Worm (Caenorhabditis elegans) whole organism, late embryonic: Measurements from ENCODE around the gene T05C12.1.

Source experiments
- C08G9.2 ChIP-seq: sonication (generic microtip); optimal IDR thresholded peaks from 2 replicates; lab custom pipeline; 2016; ENCODE audit warnings: mild to moderate bottlenecking, missing genetic modification characterization, moderate library complexity, missing compliant biosample characterization
- C38D4.7 ChIP-seq: fragments of 200-800 bp; sonication (Bioruptor generic); optimal IDR thresholded peaks from 2 replicates; lab custom pipeline; 2018; ENCODE audit warnings: mild to moderate bottlenecking, missing genetic modification characterization, moderate library complexity, missing compliant biosample characterization
- F13H6.1 ChIP-seq: sonication (generic microtip); optimal IDR thresholded peaks from 2 replicates; lab custom pipeline; 2016; ENCODE audit warnings: missing genetic modification characterization, missing compliant biosample characterization
- K09A11.1 ChIP-seq: sonication (generic microtip); optimal IDR thresholded peaks from 2 replicates; lab custom pipeline; 2017; ENCODE audit warnings: antibody characterized with exemption, mild to moderate bottlenecking, missing genetic modification characterization, missing compliant biosample characterization; ENCODE audit not compliant: insufficient read depth
- T23F11.4 ChIP-seq: fragments of 200-800 bp; sonication (Bioruptor generic); optimal IDR thresholded peaks from 2 replicates; lab custom pipeline; 2018; ENCODE audit warnings: mild to moderate bottlenecking, missing genetic modification characterization, missing compliant biosample characterization
- Y22D7AL.16 ChIP-seq: sonication (generic microtip); optimal IDR thresholded peaks from 2 replicates; lab custom pipeline; 2016; ENCODE audit warnings: missing genetic modification characterization, missing compliant biosample characterization
- ahr-1 ChIP-seq: sonication (generic microtip); optimal IDR thresholded peaks from 2 replicates; lab custom pipeline; 2016; ENCODE audit warnings: missing genetic modification characterization, missing compliant biosample characterization
- ama-1 ChIP-seq: fragments of 150-350 bp; optimal IDR thresholded peaks from 2 replicates; lab custom pipeline; 2014
- ceh-14 ChIP-seq: sonication (generic microtip); optimal IDR thresholded peaks from 2 replicates; lab custom pipeline; 2016; ENCODE audit warnings: missing genotype, missing genetic modification characterization, missing compliant biosample characterization
- ceh-18 ChIP-seq: sonication (generic microtip); optimal IDR thresholded peaks from 2 replicates; lab custom pipeline; 2016; ENCODE audit warnings: missing genetic modification characterization, missing compliant biosample characterization
- ceh-19 ChIP-seq: fragments of 200-800 bp; sonication (Bioruptor generic); optimal IDR thresholded peaks from 2 replicates; lab custom pipeline; 2018; ENCODE audit warnings: mild to moderate bottlenecking, missing genetic modification characterization, missing compliant biosample characterization
- ceh-22 ChIP-seq: sonication (generic microtip); optimal IDR thresholded peaks from 2 replicates; lab custom pipeline; 2017; ENCODE audit warnings: missing biosample characterization, missing genetic modification characterization
- ceh-30 ChIP-seq: fragments of 150-350 bp; optimal IDR thresholded peaks from 2 replicates; lab custom pipeline; 2014; ENCODE audit warnings: missing biosample characterization, missing genetic modification characterization
- ceh-48 ChIP-seq: sonication (generic microtip); optimal IDR thresholded peaks from 2 replicates; lab custom pipeline; 2016; ENCODE audit warnings: missing genetic modification characterization, inconsistent platforms, missing compliant biosample characterization
- ceh-6 ChIP-seq: fragments of 200-800 bp; sonication (Bioruptor generic); optimal IDR thresholded peaks from 2 replicates; lab custom pipeline; 2018; ENCODE audit warnings: mild to moderate bottlenecking, missing genetic modification characterization, missing compliant biosample characterization
- che-1 ChIP-seq: sonication (generic microtip); optimal IDR thresholded peaks from 2 replicates; lab custom pipeline; 2016; ENCODE audit warnings: mild to moderate bottlenecking, missing genetic modification characterization, missing compliant biosample characterization
- dmd-4 ChIP-seq: sonication (generic microtip); optimal IDR thresholded peaks from 2 replicates; lab custom pipeline; 2016; ENCODE audit warnings: borderline replicate concordance, missing genetic modification characterization, missing compliant biosample characterization
- dve-1 ChIP-seq: sonication (generic microtip); optimal IDR thresholded peaks from 2 replicates; lab custom pipeline; 2017; ENCODE audit warnings: antibody characterized with exemption, mild to moderate bottlenecking, missing genetic modification characterization, missing compliant biosample characterization
- elt-4 ChIP-seq: sonication (generic microtip); optimal IDR thresholded peaks from 2 replicates; lab custom pipeline; 2016; ENCODE audit warnings: missing genetic modification characterization, missing compliant biosample characterization
- fax-1 ChIP-seq: sonication (generic microtip); optimal IDR thresholded peaks from 2 replicates; lab custom pipeline; 2016; ENCODE audit warnings: missing genotype, missing genetic modification characterization, missing compliant biosample characterization
- fkh-10 ChIP-seq: fragments of 150-350 bp; optimal IDR thresholded peaks from 2 replicates; lab custom pipeline; 2014; ENCODE audit warnings: missing biosample characterization, missing genetic modification reagents, missing genetic modification characterization
- hlh-15 ChIP-seq: sonication (generic microtip); optimal IDR thresholded peaks from 2 replicates; lab custom pipeline; 2016; ENCODE audit warnings: missing genetic modification characterization, missing compliant biosample characterization
- hlh-30 ChIP-seq: sonication (generic microtip); optimal IDR thresholded peaks from 2 replicates; lab custom pipeline; 2017; ENCODE audit warnings: antibody characterized with exemption, missing genetic modification characterization, missing compliant biosample characterization; ENCODE audit not compliant: insufficient read depth
- hlh-6 ChIP-seq: sonication (generic microtip); optimal IDR thresholded peaks from 2 replicates; lab custom pipeline; 2016; ENCODE audit warnings: missing genotype, missing genetic modification characterization, missing compliant biosample characterization
- lim-6 ChIP-seq: sonication (generic microtip); optimal IDR thresholded peaks from 2 replicates; lab custom pipeline; 2016; ENCODE audit warnings: missing genetic modification characterization, missing compliant biosample characterization
- lin-11 ChIP-seq: fragments of 200-800 bp; sonication (Bioruptor generic); optimal IDR thresholded peaks from 2 replicates; lab custom pipeline; 2018; ENCODE audit warnings: mild to moderate bottlenecking, missing genetic modification characterization, missing compliant biosample characterization
- mec-3 ChIP-seq: sonication (generic microtip); optimal IDR thresholded peaks from 2 replicates; lab custom pipeline; 2016; ENCODE audit warnings: borderline replicate concordance, missing genetic modification characterization, missing compliant biosample characterization
- nfya-1 ChIP-seq: sonication (generic microtip); optimal IDR thresholded peaks from 2 replicates; lab custom pipeline; 2017; ENCODE audit warnings: missing genetic modification characterization, mild to moderate bottlenecking, missing compliant biosample characterization, antibody characterized with exemption, moderate library complexity
- nhr-232 ChIP-seq: sonication (generic microtip); optimal IDR thresholded peaks from 2 replicates; lab custom pipeline; 2016; ENCODE audit warnings: missing genetic modification characterization, missing compliant biosample characterization
- npax-4 ChIP-seq: sonication (generic microtip); optimal IDR thresholded peaks from 2 replicates; lab custom pipeline; 2016; ENCODE audit warnings: missing genetic modification characterization, missing compliant biosample characterization
- odd-2 ChIP-seq: sonication (generic microtip); optimal IDR thresholded peaks from 2 replicates; lab custom pipeline; 2017; ENCODE audit warnings: antibody characterized with exemption, mild to moderate bottlenecking, missing genetic modification characterization, missing compliant biosample characterization
- pag-3 ChIP-seq: sonication (generic microtip); optimal IDR thresholded peaks from 2 replicates; lab custom pipeline; 2016; ENCODE audit warnings: missing compliant biosample characterization, missing genetic modification characterization, borderline replicate concordance
- pat-9 ChIP-seq: fragments of 200-800 bp; sonication (Bioruptor generic); optimal IDR thresholded peaks from 2 replicates; lab custom pipeline; 2018; ENCODE audit warnings: mild to moderate bottlenecking, missing genetic modification characterization, moderate library complexity, missing compliant biosample characterization
- pax-1 ChIP-seq: fragments of 150-350 bp; optimal IDR thresholded peaks from 2 replicates; lab custom pipeline; 2014; ENCODE audit warnings: missing biosample characterization, missing genetic modification characterization
- pha-4 ChIP-seq: fragments of 150-350 bp; optimal IDR thresholded peaks from 2 replicates; lab custom pipeline; 2018; ENCODE audit warnings: missing biosample characterization, missing genetic modification reagents, missing genetic modification characterization
- pqm-1 ChIP-seq: sonication (generic microtip); optimal IDR thresholded peaks from 2 replicates; lab custom pipeline; 2016; ENCODE audit warnings: missing genetic modification characterization, missing compliant biosample characterization
- rnt-1 ChIP-seq: sonication (generic microtip); optimal IDR thresholded peaks from 2 replicates; lab custom pipeline; 2016; ENCODE audit warnings: missing genetic modification characterization, missing compliant biosample characterization
- sdc-2 ChIP-seq: sonication (generic microtip); optimal IDR thresholded peaks from 2 replicates; lab custom pipeline; 2016; ENCODE audit warnings: missing genotype, missing genetic modification characterization, missing compliant biosample characterization
- sox-2 ChIP-seq: fragments of 200-800 bp; sonication (Bioruptor generic); IDR thresholded peaks from 2 replicates; pipeline ENCODE4 v1.3.6; 2022; ENCODE audit warnings: missing genetic modification reagents, missing genetic modification characterization, missing compliant biosample characterization
- tbx-7 ChIP-seq: sonication (generic microtip); optimal IDR thresholded peaks from 2 replicates; lab custom pipeline; 2016; ENCODE audit warnings: missing genotype, missing genetic modification characterization, missing compliant biosample characterization
- unc-42 ChIP-seq: sonication (generic microtip); optimal IDR thresholded peaks from 2 replicates; lab custom pipeline; 2016; ENCODE audit warnings: missing genotype, missing genetic modification characterization, missing compliant biosample characterization
- unc-55 ChIP-seq: sonication (generic microtip); optimal IDR thresholded peaks from 2 replicates; lab custom pipeline; 2017; ENCODE audit warnings: missing biosample characterization, missing genetic modification reagents, missing genetic modification characterization
- unc-86 ChIP-seq: sonication (generic microtip); optimal IDR thresholded peaks from 2 replicates; lab custom pipeline; 2016; ENCODE audit warnings: missing genetic modification characterization, missing compliant biosample characterization
- zip-5 ChIP-seq: sonication (generic microtip); optimal IDR thresholded peaks from 2 replicates; lab custom pipeline; 2016; ENCODE audit warnings: missing genetic modification characterization, missing compliant biosample characterization

T05C12.1 gene

DNA sequence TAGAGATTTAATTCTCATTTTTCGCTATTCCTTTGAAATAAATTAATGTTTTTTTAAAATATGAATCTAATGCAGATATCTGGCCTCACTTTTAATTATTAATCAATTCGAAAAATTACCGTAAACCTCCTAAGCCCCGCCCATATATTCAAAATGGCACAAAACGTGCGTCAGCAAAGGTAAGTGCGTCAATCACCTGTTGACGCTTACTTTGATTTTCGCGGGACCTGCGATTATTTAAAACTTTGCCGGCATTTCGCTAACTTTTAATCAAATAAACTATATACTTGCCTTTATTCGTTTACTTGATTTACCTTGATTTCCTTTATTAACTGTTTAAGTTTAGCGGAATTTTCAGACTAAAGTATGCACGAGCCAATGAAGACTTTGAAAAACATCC lies 15.5 kb upstream of the T05C12.1 start, which contains the start of gene pch-2:
Gene pch-2, plus strand, starts transcription at position 359 of the 400 bp plus-strand sequence.
- TF ChIP-seq Y22D7AL.16 (tag; lab: Kevin White, UChicago): no peak
- no peak for TF ChIP-seq pqm-1 (tag; lab: Kevin White, UChicago)
- TF ChIP-seq npax-4 (tag; lab: Kevin White, UChicago): no peak
- TF ChIP-seq nfya-1 (tag; lab: Kevin White, UChicago): peak; percentile 11
- TF ChIP-seq pha-4 (tag; lab: Kevin White, UChicago): no peak
- TF ChIP-seq unc-42 (tag; lab: Kevin White, UChicago): peak; percentile 2
- no peak for TF ChIP-seq mec-3 (tag; lab: Kevin White, UChicago)
- no peak for TF ChIP-seq zip-5 (tag; lab: Kevin White, UChicago)
- TF ChIP-seq odd-2 (tag; lab: Kevin White, UChicago): no peak
- TF ChIP-seq fax-1 (tag; lab: Kevin White, UChicago): no peak

DNA sequence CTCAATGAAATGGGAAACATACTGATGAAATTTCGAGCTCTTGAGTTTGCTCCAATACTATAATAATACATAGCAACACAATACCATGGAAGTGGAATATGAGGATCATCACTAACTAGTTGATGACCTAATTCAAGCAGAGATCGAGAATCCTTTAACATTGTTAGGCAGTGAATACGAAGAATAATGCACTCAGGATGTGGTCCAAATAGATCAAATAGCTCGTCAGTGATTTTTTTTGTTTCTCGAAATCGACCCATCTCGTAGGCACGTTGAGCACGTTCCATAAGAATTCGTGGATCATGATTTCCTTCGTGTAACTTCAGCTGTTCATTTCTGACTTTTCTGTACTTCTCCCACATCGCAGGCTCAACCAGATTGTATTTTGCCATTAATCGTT lies 12.6 kb upstream of the T05C12.1 start:
- TF ChIP-seq Y22D7AL.16 (tag; lab: Kevin White, UChicago) (no peak), ceh-6 (GFP tag; lab: Kevin White, UChicago) (no peak), C38D4.7 (no peak), ahr-1 (no peak), lin-11 (tag; lab: Kevin White, UChicago) (no peak), ama-1 (lab: Kevin White, UChicago) (no peak), F13H6.1 (tag; lab: Kevin White, UChicago) (no peak), ceh-14 (no peak), hlh-30 (tag; lab: Kevin White, UChicago) (no peak), sox-2 (GFP tag; lab: Robert Waterston, UW) (no peak), fkh-10 (GFP tag; lab: Kevin White, UChicago) (no peak), dmd-4 (no peak), tbx-7 (tag; lab: Kevin White, UChicago) (no peak), T23F11.4 (GFP tag; lab: Kevin White, UChicago) (no peak), pag-3 (tag; lab: Kevin White, UChicago) (no peak)

DNA sequence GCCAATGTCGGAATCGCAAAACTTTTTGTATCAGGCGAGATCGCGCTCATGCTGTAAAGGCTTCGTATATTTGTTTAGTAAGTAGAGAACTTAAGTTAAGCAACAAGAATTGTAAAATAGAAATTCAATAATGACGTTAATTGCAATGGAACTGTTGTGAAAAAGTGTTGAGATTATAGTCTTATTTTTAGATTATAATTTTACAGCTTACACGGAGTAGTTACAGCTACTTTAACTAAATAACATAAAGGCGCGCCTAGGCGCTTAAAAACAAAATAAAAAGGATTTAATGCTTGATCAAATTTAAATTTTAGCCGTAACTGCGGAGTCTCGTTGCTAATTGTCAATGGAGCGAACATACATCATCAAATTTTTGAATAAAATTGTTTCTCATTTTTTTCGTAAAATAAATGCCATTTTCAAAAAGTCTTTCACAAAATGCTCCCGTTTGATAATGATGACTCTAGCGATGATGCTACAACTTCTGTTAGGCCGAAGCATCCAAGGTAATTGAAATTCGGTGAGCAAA lies 11.3 kb upstream of the T05C12.1 start, which contains the start of the genes emb-27 and rrf-3:
Gene emb-27, minus strand, starts transcription at position 51 of the 529 bp plus-strand sequence.
Gene rrf-3, plus strand, starts transcription at position 346 of the 529 bp plus-strand sequence.
- TF ChIP-seq mec-3 (tag; lab: Kevin White, UChicago) (no peak), unc-42 (tag; lab: Kevin White, UChicago) (peak; percentile 98), ama-1 (lab: Kevin White, UChicago) (no peak), ceh-18 (tag; lab: Kevin White, UChicago) (no peak), hlh-6 (no peak), hlh-15 (tag; lab: Kevin White, UChicago) (no peak), nfya-1 (tag; lab: Kevin White, UChicago) (no peak), C08G9.2 (tag; lab: Kevin White, UChicago) (no peak), sdc-2 (tag; lab: Kevin White, UChicago) (no peak), lim-6 (tag; lab: Kevin White, UChicago) (no peak), C38D4.7 (no peak), che-1 (tag; lab: Kevin White, UChicago) (no peak), pat-9 (tag; lab: Kevin White, UChicago) (no peak), unc-86 (tag; lab: Kevin White, UChicago) (no peak), pqm-1 (tag; lab: Kevin White, UChicago) (no peak), unc-55 (GFP tag; lab: Kevin White, UChicago) (peak; percentile 11), pax-1 (peak; percentile 3), pha-4 (tag; lab: Kevin White, UChicago) (no peak), fax-1 (tag; lab: Kevin White, UChicago) (no peak), dve-1 (tag; lab: Kevin White, UChicago) (no peak), ceh-48 (tag; lab: Kevin White, UChicago) (no peak), T23F11.4 (GFP tag; lab: Kevin White, UChicago) (no peak), elt-4 (tag; lab: Kevin White, UChicago) (no peak), ceh-22 (no peak), ceh-30 (tag; lab: Kevin White, UChicago) (no peak), nhr-232 (no peak), rnt-1 (tag; lab: Kevin White, UChicago) (peak; percentile 15), ceh-19 (no peak), K09A11.1 (tag; lab: Kevin White, UChicago) (no peak)
- TF ChIP-seq, all 69 proteins: peak for 4
